Fruit fly (Drosophila melanogaster) whole organism, embryonic: Measurements from ENCODE around the gene Frmd5.
A peak's percentile ranks its signal among the peaks of the same experiment; 100 is the strongest.

Source experiments
- Atf6 ChIP-seq: fragments of 200-800 bp; sonication (Bioruptor generic); IDR thresholded peaks from 2 replicates; pipeline ENCODE4 v1.3.6; 2022; ENCODE audit warnings: missing biosample characterization, missing genetic modification characterization
- CG10462 ChIP-seq: fragments of 200-800 bp; sonication (Bioruptor generic); optimal IDR thresholded peaks from 2 replicates; lab custom pipeline; 2016; ENCODE audit warnings: missing biosample characterization, missing genetic modification characterization
- CG11093 ChIP-seq: fragments of 200-800 bp; sonication (Bioruptor generic); IDR thresholded peaks from 3 replicates; pipeline ENCODE4 v1.3.6; 2022; ENCODE audit warnings: missing biosample characterization, missing genetic modification characterization
- CG12219 ChIP-seq: fragments of 200-800 bp; sonication (Bioruptor generic); optimal IDR thresholded peaks from 3 replicates; lab custom pipeline; 2018; ENCODE audit warnings: missing biosample characterization, mild to moderate bottlenecking, missing genetic modification characterization
- CG15011 ChIP-seq: fragments of 200-800 bp; sonication (Bioruptor generic); optimal IDR thresholded peaks from 3 replicates; lab custom pipeline; 2018; ENCODE audit warnings: missing biosample characterization, mild to moderate bottlenecking, missing genetic modification characterization
- CG15696 ChIP-seq: fragments of 200-800 bp; sonication (Bioruptor generic); optimal IDR thresholded peaks from 2 replicates; lab custom pipeline; 2019; ENCODE audit warnings: missing biosample characterization, mild to moderate bottlenecking, missing genetic modification characterization, moderate library complexity
- CG16813 ChIP-seq: fragments of 200-800 bp; sonication (Bioruptor generic); IDR thresholded peaks from 3 replicates; pipeline ENCODE4 v1.3.6; 2022; ENCODE audit warnings: missing biosample characterization, missing genetic modification characterization; ENCODE audit not compliant: partially characterized antibody
- CG1832 ChIP-seq: fragments of 200-800 bp; sonication (Bioruptor generic); optimal IDR thresholded peaks from 2 replicates; lab custom pipeline; 2017; ENCODE audit warnings: missing biosample characterization, mild to moderate bottlenecking, missing genetic modification characterization, inconsistent platforms
- CG30403 ChIP-seq: fragments of 200-800 bp; sonication (Bioruptor generic); optimal IDR thresholded peaks from 3 replicates; lab custom pipeline; 2016; ENCODE audit warnings: missing biosample characterization, missing genetic modification characterization
- CG33213 ChIP-seq: fragments of 200-800 bp; sonication (Bioruptor generic); optimal IDR thresholded peaks from 3 replicates; lab custom pipeline; 2016; ENCODE audit warnings: missing biosample characterization, missing genetic modification characterization
- CG4424 ChIP-seq: fragments of 200-800 bp; sonication (Bioruptor generic); optimal IDR thresholded peaks from 3 replicates; lab custom pipeline; 2016; ENCODE audit warnings: missing biosample characterization, missing genetic modification characterization
- CG6689 ChIP-seq: fragments of 200-800 bp; sonication (Bioruptor generic); IDR thresholded peaks from 2 replicates; pipeline ENCODE4 v1.3.6; 2022; ENCODE audit warnings: missing biosample characterization, missing genetic modification characterization
- CG6765 ChIP-seq: fragments of 200-800 bp; sonication (Bioruptor generic); optimal IDR thresholded peaks from 3 replicates; lab custom pipeline; 2017; ENCODE audit warnings: missing biosample characterization, mild to moderate bottlenecking, missing genetic modification characterization
- CG7745 ChIP-seq: fragments of 200-800 bp; sonication (Bioruptor generic); optimal IDR thresholded peaks from 2 replicates; lab custom pipeline; 2018; ENCODE audit warnings: missing biosample characterization, mild to moderate bottlenecking, missing genetic modification characterization, moderate library complexity
- CG8281 ChIP-seq: fragments of 200-800 bp; sonication (Bioruptor generic); optimal IDR thresholded peaks from 2 replicates; lab custom pipeline; 2018; ENCODE audit warnings: missing biosample characterization, mild to moderate bottlenecking, missing genetic modification characterization, moderate library complexity
- CG8765 ChIP-seq: fragments of 200-800 bp; sonication (Bioruptor generic); IDR thresholded peaks from 2 replicates; pipeline ENCODE4 v1.3.6; 2022; ENCODE audit warnings: missing biosample characterization, missing genetic modification characterization
- CG9437 ChIP-seq: fragments of 200-800 bp; sonication (Bioruptor generic); optimal IDR thresholded peaks from 2 replicates; lab custom pipeline; 2018; ENCODE audit warnings: missing biosample characterization, mild to moderate bottlenecking, missing genetic modification characterization
- CkIIα-i1 ChIP-seq: fragments of 200-800 bp; sonication (Bioruptor generic); IDR thresholded peaks from 2 replicates; pipeline ENCODE4 v1.3.6; 2022; ENCODE audit warnings: missing biosample characterization, missing genetic modification characterization
- CoRest ChIP-seq: fragments of 200-800 bp; sonication (Bioruptor generic); optimal IDR thresholded peaks from 3 replicates; lab custom pipeline; 2018; ENCODE audit warnings: missing biosample characterization, mild to moderate bottlenecking, missing genetic modification characterization, moderate library complexity
- Dip3 ChIP-seq: fragments of 200-800 bp; sonication (Bioruptor generic); optimal IDR thresholded peaks from 3 replicates; lab custom pipeline; 2016; ENCODE audit warnings: missing biosample characterization, missing genetic modification characterization
- ERR ChIP-seq: fragments of 200-800 bp; sonication (Bioruptor generic); optimal IDR thresholded peaks from 2 replicates; lab custom pipeline; 2016; ENCODE audit warnings: missing biosample characterization, missing genetic modification characterization
- Hr78 ChIP-seq, 2 experiments: fragments of 200-800 bp in 1 of 2; fragments of >200 bp in 1 of 2; sonication (Bioruptor generic) in 1 of 2; optimal IDR thresholded peaks; 2 replicates each; lab custom pipeline; 2017 to 2019; ENCODE audit warnings: missing biosample characterization in 2 of 2, missing genetic modification characterization in 2 of 2, mild to moderate bottlenecking in 1 of 2, moderate library complexity in 1 of 2
- MBD-R2 ChIP-seq: fragments of 200-800 bp; sonication (Bioruptor generic); IDR thresholded peaks from 2 replicates; pipeline ENCODE4 v1.3.6; 2022; ENCODE audit warnings: missing biosample characterization, missing genetic modification characterization
- Mad ChIP-seq: fragments of 200-800 bp; sonication (Bioruptor generic); optimal IDR thresholded peaks from 2 replicates; lab custom pipeline; 2016; ENCODE audit warnings: missing biosample characterization, missing genetic modification characterization
- Nf-YA ChIP-seq: fragments of 200-800 bp; sonication (Bioruptor generic); IDR thresholded peaks from 2 replicates; pipeline ENCODE4 v1.3.6; 2022; ENCODE audit warnings: missing biosample characterization, missing genetic modification characterization
- Ssrp ChIP-seq: fragments of 200-800 bp; sonication (Bioruptor generic); optimal IDR thresholded peaks from 2 replicates; lab custom pipeline; 2018; ENCODE audit warnings: missing biosample characterization, mild to moderate bottlenecking, missing genetic modification characterization, moderate library complexity
- amos ChIP-seq: fragments of 200-800 bp; sonication (Bioruptor generic); IDR thresholded peaks from 2 replicates; pipeline ENCODE4 v1.3.6; 2022; ENCODE audit warnings: missing biosample characterization, missing genetic modification characterization; ENCODE audit not compliant: partially characterized antibody
- ase ChIP-seq: fragments of 200-800 bp; sonication (Bioruptor generic); IDR thresholded peaks from 3 replicates; pipeline ENCODE4 v1.3.6; 2022; ENCODE audit warnings: missing biosample characterization, missing genetic modification characterization
- bcd ChIP-seq: fragments of 200-800 bp; sonication (Bioruptor generic); optimal IDR thresholded peaks from 2 replicates; lab custom pipeline; 2017; ENCODE audit warnings: missing biosample characterization, mild to moderate bottlenecking, missing genetic modification characterization
- caup ChIP-seq: fragments of 200-800 bp; sonication (Bioruptor generic); optimal IDR thresholded peaks from 3 replicates; lab custom pipeline; 2017; ENCODE audit warnings: missing biosample characterization, mild to moderate bottlenecking, missing genetic modification characterization, moderate library complexity; ENCODE audit not compliant: severe bottlenecking
- ci ChIP-seq: fragments of 200-800 bp; sonication (Bioruptor generic); IDR thresholded peaks from 3 replicates; pipeline ENCODE4 v1.3.6; 2022; ENCODE audit warnings: missing biosample characterization, missing genetic modification characterization
- dati ChIP-seq: fragments of 200-800 bp; sonication (Bioruptor generic); IDR thresholded peaks from 2 replicates; pipeline ENCODE4 v1.3.6; 2022; ENCODE audit warnings: missing biosample characterization, missing genetic modification characterization
- emc ChIP-seq: fragments of 200-800 bp; sonication (Bioruptor generic); optimal IDR thresholded peaks from 2 replicates; lab custom pipeline; 2016; ENCODE audit warnings: missing biosample characterization, missing genetic modification characterization
- ewg ChIP-seq: fragments of 200-800 bp; sonication (Bioruptor generic); optimal IDR thresholded peaks from 3 replicates; lab custom pipeline; 2017; ENCODE audit warnings: mild to moderate bottlenecking, missing biosample characterization, missing genetic modification reagents, missing genetic modification characterization
- ftz-f1 ChIP-seq: fragments of 200-800 bp; sonication (Bioruptor generic); optimal IDR thresholded peaks from 2 replicates; lab custom pipeline; 2016; ENCODE audit warnings: missing biosample characterization, missing genetic modification characterization
- gcm ChIP-seq: fragments of 200-800 bp; sonication (Bioruptor generic); optimal IDR thresholded peaks from 2 replicates; lab custom pipeline; 2019; ENCODE audit warnings: missing biosample characterization, mild to moderate bottlenecking, missing genetic modification characterization, moderate library complexity
- gfzf ChIP-seq: fragments of 200-800 bp; sonication (Bioruptor generic); optimal IDR thresholded peaks from 2 replicates; lab custom pipeline; 2016; ENCODE audit warnings: missing biosample characterization, mild to moderate bottlenecking, missing genetic modification characterization, moderate library complexity
- lab ChIP-seq: fragments of 200-800 bp; sonication (Bioruptor generic); optimal IDR thresholded peaks from 3 replicates; lab custom pipeline; 2017; ENCODE audit warnings: missing biosample characterization, missing genetic modification characterization, mild to moderate bottlenecking, moderate library complexity, missing genetic modification reagents
- lilli ChIP-seq: fragments of 200-800 bp; sonication (Bioruptor generic); optimal IDR thresholded peaks from 3 replicates; lab custom pipeline; 2016; ENCODE audit warnings: missing biosample characterization, missing genetic modification characterization
- mam ChIP-seq: fragments of 200-800 bp; sonication (Bioruptor generic); optimal IDR thresholded peaks from 3 replicates; lab custom pipeline; 2016; ENCODE audit warnings: missing biosample characterization, missing genetic modification characterization
- nerfin-1 ChIP-seq: fragments of 200-800 bp; sonication (Bioruptor generic); optimal IDR thresholded peaks from 3 replicates; lab custom pipeline; 2019; ENCODE audit warnings: missing biosample characterization, mild to moderate bottlenecking, missing genetic modification characterization, moderate library complexity
- onecut ChIP-seq: fragments of 200-800 bp; sonication (Bioruptor generic); IDR thresholded peaks from 2 replicates; pipeline ENCODE4 v1.3.6; 2022; ENCODE audit warnings: missing biosample characterization, missing genetic modification characterization
- sens ChIP-seq: fragments of 200-800 bp; sonication (Bioruptor generic); peaks from one replicate; lab custom pipeline; 2016; ENCODE audit warnings: missing biosample characterization, missing genetic modification characterization
- seq ChIP-seq: fragments of 200-800 bp; sonication (Bioruptor generic); IDR thresholded peaks from 2 replicates; pipeline ENCODE4 v1.3.6; 2022; ENCODE audit warnings: missing biosample characterization, missing genetic modification characterization
- shn ChIP-seq: fragments of 200-800 bp; sonication (Bioruptor generic); optimal IDR thresholded peaks from 3 replicates; lab custom pipeline; 2016; ENCODE audit warnings: missing biosample characterization, missing genetic modification characterization
- trem ChIP-seq: fragments of 200-800 bp; optimal IDR thresholded peaks from 3 replicates; lab custom pipeline; 2019; ENCODE audit warnings: missing biosample characterization, mild to moderate bottlenecking, missing genetic modification characterization, moderate library complexity
- vfl ChIP-seq: fragments of 200-800 bp; sonication (Bioruptor generic); optimal IDR thresholded peaks from 2 replicates; lab custom pipeline; 2016; ENCODE audit warnings: missing biosample characterization, missing genetic modification characterization
- wor ChIP-seq: fragments of 200-800 bp; sonication (Bioruptor generic); IDR thresholded peaks from 2 replicates; pipeline ENCODE4 v1.3.6; 2022; ENCODE audit warnings: missing biosample characterization, missing genetic modification characterization

Frmd5 gene

dm6 chr2L:10306518-10307260 is 37.6 kb upstream of the Frmd5 start, which contains the start of the genes CG5390 and CG4968 (continued):
- TF ChIP-seq CG15011 (peak; percentile 30), shn (GFP tag; lab: Kevin White, UChicago) (no peak), CG7745 (tag; lab: Kevin White, UChicago) (no peak), gcm (GFP tag; lab: Kevin White, UChicago) (peak; percentile 64), CG9437 (GFP tag; lab: Kevin White, UChicago) (peak; percentile 98), CG11093 (GFP tag; lab: Robert Waterston, UW) (no peak), CoRest (tag; lab: Kevin White, UChicago) (peak; percentile 79), Nf-YA (peak; percentile 47; the same call in 1 of the 2 replicates), CG4424 (GFP tag; lab: Kevin White, UChicago) (peak; percentile 57), Hr78 (GFP tag; optimal IDR thresholded peaks at IDR 0.05; lab: Kevin White, UChicago) (peak in 1 of 2 experiments; percentile 20), CG1832 (GFP tag; lab: Kevin White, UChicago) (no peak), CG6689 (GFP tag; lab: Robert Waterston, UW) (no peak), CG12219 (GFP tag; lab: Kevin White, UChicago) (peak; percentile 37), lab (GFP tag; lab: Kevin White, UChicago) (no peak), CG6765 (GFP tag; lab: Kevin White, UChicago) (peak; percentile 62), ERR (GFP tag; lab: Kevin White, UChicago) (no peak), ase (GFP tag; lab: Robert Waterston, UW) (peak; percentile 49; the same call in 1 of the 3 replicates), wor (no peak)

dm6 chr2L:10310614-10311382 is 33.4 kb upstream of the Frmd5 start, which contains the start of gene Cdk5alpha:
TSS of gene Cdk5alpha (minus strand) at chr2L:10310956.
- TF ChIP-seq ftz-f1 (GFP tag; lab: Kevin White, UChicago), result no peak
- no peak for TF ChIP-seq bcd (GFP tag; lab: Kevin White, UChicago)
- no peak for TF ChIP-seq CG15696 (tag; lab: Kevin White, UChicago)
- TF ChIP-seq onecut (GFP tag; lab: Robert Waterston, UW), result peak; percentile 92
- no peak for TF ChIP-seq dati (GFP tag; lab: Robert Waterston, UW)
- peak; percentile 95 for TF ChIP-seq ewg (GFP tag; lab: Kevin White, UChicago)
- no peak for TF ChIP-seq caup (GFP tag; lab: Kevin White, UChicago)
- no peak for TF ChIP-seq vfl (GFP tag; lab: Kevin White, UChicago)
- no peak for TF ChIP-seq Atf6 (GFP tag; lab: Robert Waterston, UW)
- peak; percentile 85 for TF ChIP-seq seq
- no peak for TF ChIP-seq amos (GFP tag; lab: Robert Waterston, UW)
- no peak for TF ChIP-seq MBD-R2 (GFP tag; lab: Robert Waterston, UW)
- peak; percentile 85 for TF ChIP-seq sens
- TF ChIP-seq mam, result no peak
- no peak for TF ChIP-seq Dip3
- no peak for TF ChIP-seq CG16813
- no peak for TF ChIP-seq CG8281 (tag; lab: Kevin White, UChicago)
- peak; percentile 31 for TF ChIP-seq trem (tag; lab: Kevin White, UChicago)
- no peak for TF ChIP-seq Mad (GFP tag; lab: Kevin White, UChicago)
- TF ChIP-seq CG33213, result peak; percentile 0
- no peak for TF ChIP-seq CG30403
- peak; percentile 22 for TF ChIP-seq nerfin-1 (tag; lab: Kevin White, UChicago)
- no peak for TF ChIP-seq CkIIα-i1 (GFP tag; lab: Robert Waterston, UW)
- TF ChIP-seq emc (GFP tag; lab: Kevin White, UChicago), result no peak
- peak; percentile 24 for TF ChIP-seq lilli (GFP tag; lab: Kevin White, UChicago)
- no peak for TF ChIP-seq CG10462
- TF ChIP-seq CG8765 (GFP tag; lab: Robert Waterston, UW), result no peak
- no peak for TF ChIP-seq Ssrp (tag; lab: Kevin White, UChicago)
- no peak for TF ChIP-seq gfzf (GFP tag; lab: Kevin White, UChicago)
- no peak for TF ChIP-seq ci (GFP tag; lab: Robert Waterston, UW)
